Fruit fly (Drosophila melanogaster): ENCODE results near the gene Nhe1.

DNA sequence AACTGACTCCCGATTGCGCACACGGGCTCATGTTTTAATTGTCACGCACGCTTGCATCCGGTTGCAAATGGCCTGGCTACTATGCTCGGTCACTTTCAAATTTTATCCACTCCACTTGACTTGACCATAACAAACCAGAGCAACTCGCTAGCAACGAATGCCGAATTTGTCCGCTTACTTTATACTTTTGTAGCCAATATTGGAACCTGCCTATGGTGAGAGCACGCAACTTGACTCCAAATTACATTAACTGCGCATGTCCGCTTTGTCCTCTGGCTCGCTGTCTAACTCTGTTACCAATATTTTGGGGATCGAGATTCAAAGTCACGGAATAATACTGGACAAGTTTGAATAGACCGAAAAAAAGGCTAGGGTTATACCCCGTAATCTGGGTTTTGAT, 46.6 kb upstream of the Nhe1 start, which contains the start of gene CG42399:
- TF ChIP-seq br (GFP tag; optimal IDR thresholded peaks at IDR 0.05) (no peak), CrebA (GFP tag; optimal IDR thresholded peaks at IDR 0.05; ENCODE audit: borderline replicate concordance) (no peak), jim (GFP tag; optimal IDR thresholded peaks at IDR 0.05) (no peak), psq (GFP tag; optimal IDR thresholded peaks at IDR 0.05) (no peak), Myc (optimal IDR thresholded peaks at IDR 0.05) (no peak), usp (GFP tag; optimal IDR thresholded peaks at IDR 0.05) (no peak), Mio (GFP tag; optimal IDR thresholded peaks at IDR 0.05) (no peak), Hr78 (GFP tag; optimal IDR thresholded peaks at IDR 0.05) (no peak)
